Worm (Caenorhabditis elegans) whole organism, early embryonic: Measurements from ENCODE around the gene T01H10.11.

ENCODE experiments used
- B0310.2 ChIP-seq: sonication (generic microtip); optimal IDR thresholded peaks from 2 replicates; lab custom pipeline; 2016; ENCODE audit warnings: mild to moderate bottlenecking, missing genetic modification characterization, missing compliant biosample characterization
- F13C5.2 ChIP-seq: sonication (generic microtip); optimal IDR thresholded peaks from 2 replicates; lab custom pipeline; 2017; ENCODE audit warnings: mild to moderate bottlenecking, missing genetic modification characterization, inconsistent platforms, missing compliant biosample characterization
- aly-1 ChIP-seq: sonication (generic microtip); optimal IDR thresholded peaks from 2 replicates; lab custom pipeline; 2016; ENCODE audit warnings: missing genetic modification characterization, missing compliant biosample characterization
- ama-1 ChIP-seq: fragments of 150-350 bp; optimal IDR thresholded peaks from 2 replicates; lab custom pipeline; 2014
- ceh-13 ChIP-seq: fragments of 200-800 bp; sonication (Bioruptor generic); optimal IDR thresholded peaks from 2 replicates; lab custom pipeline; 2018; ENCODE audit warnings: mild to moderate bottlenecking, missing genetic modification characterization, missing compliant biosample characterization
- ceh-36 ChIP-seq: sonication (generic microtip); optimal IDR thresholded peaks from 2 replicates; lab custom pipeline; 2016; ENCODE audit warnings: missing genetic modification characterization, inconsistent platforms, missing compliant biosample characterization
- ets-7 ChIP-seq: sonication (generic microtip); optimal IDR thresholded peaks from 2 replicates; lab custom pipeline; 2016; ENCODE audit warnings: missing genotype, missing genetic modification characterization, missing compliant biosample characterization
- flt-1 ChIP-seq: fragments of 200-800 bp; sonication (Bioruptor generic); IDR thresholded peaks from 2 replicates; pipeline ENCODE4 v1.3.6; 2022; ENCODE audit warnings: missing genetic modification characterization, missing compliant biosample characterization
- hmbx-1 ChIP-seq: sonication (generic microtip); optimal IDR thresholded peaks from 2 replicates; lab custom pipeline; 2016; ENCODE audit warnings: mild to moderate bottlenecking, missing genetic modification characterization, missing compliant biosample characterization
- hmg-4 ChIP-seq: fragments of 200-800 bp; sonication (Bioruptor generic); optimal IDR thresholded peaks from 2 replicates; lab custom pipeline; 2018; ENCODE audit warnings: mild to moderate bottlenecking, missing genetic modification characterization, missing compliant biosample characterization
- hnd-1 ChIP-seq: sonication (generic microtip); optimal IDR thresholded peaks from 2 replicates; lab custom pipeline; 2016; ENCODE audit warnings: missing genetic modification characterization, missing compliant biosample characterization
- pes-1 ChIP-seq: fragments of 200-800 bp; sonication (Bioruptor generic); IDR thresholded peaks from 2 replicates; pipeline ENCODE4 v1.3.6; 2022; ENCODE audit warnings: missing genetic modification reagents, missing genetic modification characterization, missing compliant biosample characterization
- scrt-1 ChIP-seq: fragments of 200-800 bp; sonication (Bioruptor generic); IDR thresholded peaks from 2 replicates; pipeline ENCODE4 v1.3.6; 2022; ENCODE audit warnings: missing genetic modification characterization, missing compliant biosample characterization
- sea-1 ChIP-seq: fragments of 200-800 bp; sonication (Bioruptor generic); conservative IDR thresholded peaks from 2 replicates; pipeline ENCODE4 v1.3.6; 2022; ENCODE audit warnings: missing genetic modification characterization, missing compliant biosample characterization
- tbx-11 ChIP-seq: fragments of 200-800 bp; sonication (Bioruptor generic); IDR thresholded peaks from 2 replicates; pipeline ENCODE4 v1.3.6; 2022; ENCODE audit warnings: missing genetic modification characterization, missing compliant biosample characterization
- tbx-37 ChIP-seq: fragments of 200-800 bp; sonication (Bioruptor generic); conservative IDR thresholded peaks from 2 replicates; pipeline ENCODE4 v1.3.6; 2022; ENCODE audit warnings: missing genetic modification reagents, missing genetic modification characterization, missing compliant biosample characterization
- tra-4 ChIP-seq: sonication (generic microtip); optimal IDR thresholded peaks from 2 replicates; lab custom pipeline; 2017; ENCODE audit warnings: missing genetic modification characterization, missing compliant biosample characterization

T01H10.11 gene

DNA sequence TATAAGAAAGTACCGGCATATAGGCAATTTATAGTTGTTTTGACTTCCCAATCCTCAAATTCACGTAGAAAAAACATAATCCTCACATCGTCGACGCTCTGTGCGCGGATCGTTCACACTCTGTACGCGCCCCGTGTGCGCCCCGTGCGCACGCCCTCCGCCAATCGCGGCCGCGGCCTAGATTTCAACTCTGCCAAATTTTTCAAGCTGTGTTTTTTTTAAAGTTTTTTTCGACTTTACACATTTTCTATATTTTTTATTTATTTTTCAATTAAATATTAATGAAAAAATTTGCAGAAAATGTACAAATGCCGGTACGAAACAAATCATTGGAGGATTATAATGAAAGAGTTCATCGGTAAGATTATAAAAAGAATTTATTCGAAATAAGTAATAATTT, at the start of gene T01H10.11:
Gene T01H10.11 (plus strand): TSS at position 301 of the 400 bp plus-strand sequence.
- TF ChIP-seq tra-4 = no peak
- TF ChIP-seq flt-1 (GFP tag; lab: Robert Waterston, UW) = no peak
- no peak for TF ChIP-seq sea-1 (GFP tag; lab: Robert Waterston, UW)
- TF ChIP-seq aly-1 (tag; lab: Kevin White, UChicago) = no peak
- TF ChIP-seq ceh-13 (GFP tag; lab: Kevin White, UChicago) = no peak
- TF ChIP-seq pes-1 (GFP tag; lab: Robert Waterston, UW) = no peak
- TF ChIP-seq tbx-11 (GFP tag; lab: Robert Waterston, UW) = no peak
- TF ChIP-seq scrt-1 (GFP tag; lab: Robert Waterston, UW) = no peak
- no peak for TF ChIP-seq hmbx-1 (tag; lab: Kevin White, UChicago)
- TF ChIP-seq ama-1 = no peak
- TF ChIP-seq ets-7 = no peak
- TF ChIP-seq F13C5.2 (tag; lab: Kevin White, UChicago) = no peak

DNA sequence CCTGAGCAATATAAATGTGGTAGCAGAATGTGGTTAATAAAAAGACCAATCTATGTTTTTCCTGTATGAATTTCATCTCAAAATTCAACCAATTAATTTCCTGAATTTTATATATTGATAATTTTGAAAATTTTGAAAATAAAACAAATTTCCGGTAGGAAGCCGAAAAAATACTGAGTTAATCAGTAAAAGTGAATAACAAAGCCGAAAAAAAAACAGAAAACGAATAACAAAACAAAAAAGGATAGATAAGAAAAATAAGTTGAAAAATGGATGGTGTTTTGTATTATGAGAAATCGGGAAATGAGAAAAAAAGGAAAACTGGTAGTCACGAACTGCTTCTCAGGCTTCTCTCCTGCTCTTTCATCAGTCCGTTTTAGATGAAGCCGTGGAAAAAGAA, 49.5 kb upstream of the T01H10.11 start, which contains the start of gene tmem-145:
Gene tmem-145 (minus strand): TSS at position 101 of the 400 bp plus-strand sequence.
- no peak for TF ChIP-seq B0310.2 (tag; lab: Kevin White, UChicago)

DNA sequence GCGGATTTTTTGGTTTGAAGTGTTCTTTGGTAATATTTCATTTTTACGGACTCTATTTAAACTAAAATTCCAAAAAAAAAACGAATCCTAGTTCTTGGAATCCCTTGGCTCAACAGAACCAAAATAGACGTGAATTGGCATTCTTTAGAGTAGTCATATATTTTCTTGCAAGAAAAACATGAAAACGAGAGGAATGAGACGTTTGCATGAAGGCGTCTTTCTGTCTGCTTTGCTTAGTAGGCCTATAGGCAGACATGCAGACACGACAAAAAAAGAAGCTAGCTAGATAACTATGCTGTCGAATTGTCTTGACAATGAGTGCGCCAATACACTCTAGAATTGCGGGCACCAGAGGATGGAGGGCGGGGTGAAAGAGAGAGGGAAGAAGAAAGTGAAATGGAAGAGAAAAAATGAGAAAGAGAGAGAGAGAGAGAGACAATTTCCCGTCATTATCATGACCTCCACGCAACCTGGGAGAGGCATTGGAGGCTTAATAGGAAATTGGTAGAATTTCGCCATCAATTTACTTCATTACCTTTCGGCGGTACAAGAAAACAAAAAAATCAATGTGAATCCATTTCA, 42.6 kb upstream of the T01H10.11 start:
- TF ChIP-seq tra-4 = no peak
- no peak for TF ChIP-seq pes-1 (GFP tag; lab: Robert Waterston, UW)
- no peak for TF ChIP-seq sea-1 (GFP tag; lab: Robert Waterston, UW)
- TF ChIP-seq tbx-37 = no peak
- TF ChIP-seq aly-1 (tag; lab: Kevin White, UChicago) = no peak
- TF ChIP-seq hmg-4 (GFP tag; lab: Kevin White, UChicago) = no peak

DNA sequence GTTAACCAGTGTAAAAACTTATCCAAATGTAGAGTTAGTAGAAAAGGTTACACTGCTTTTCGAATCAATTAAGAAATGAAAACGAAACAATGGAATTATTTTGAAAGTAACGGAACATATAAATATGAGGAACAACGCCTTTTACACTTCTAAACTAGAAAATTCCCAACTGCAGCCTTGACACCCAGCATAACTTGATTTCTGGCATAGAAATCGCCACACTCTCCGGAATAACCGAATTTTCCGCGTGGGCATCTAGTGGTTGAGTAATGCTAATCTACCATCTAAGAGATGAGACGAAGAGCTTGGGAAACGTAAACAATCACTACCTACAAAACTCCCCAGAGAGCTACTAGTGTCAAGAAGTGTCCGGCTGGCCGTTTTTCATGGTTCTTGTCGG, 42.0 kb upstream of the T01H10.11 start:
- TF ChIP-seq aly-1 (tag; lab: Kevin White, UChicago) = no peak
- TF ChIP-seq F13C5.2 (tag; lab: Kevin White, UChicago) = no peak
- no peak for TF ChIP-seq tbx-37
- TF ChIP-seq ceh-36 (tag; lab: Kevin White, UChicago) = no peak
- no peak for TF ChIP-seq ama-1
- TF ChIP-seq flt-1 (GFP tag; lab: Robert Waterston, UW) = no peak
- no peak for TF ChIP-seq hmbx-1 (tag; lab: Kevin White, UChicago)

DNA sequence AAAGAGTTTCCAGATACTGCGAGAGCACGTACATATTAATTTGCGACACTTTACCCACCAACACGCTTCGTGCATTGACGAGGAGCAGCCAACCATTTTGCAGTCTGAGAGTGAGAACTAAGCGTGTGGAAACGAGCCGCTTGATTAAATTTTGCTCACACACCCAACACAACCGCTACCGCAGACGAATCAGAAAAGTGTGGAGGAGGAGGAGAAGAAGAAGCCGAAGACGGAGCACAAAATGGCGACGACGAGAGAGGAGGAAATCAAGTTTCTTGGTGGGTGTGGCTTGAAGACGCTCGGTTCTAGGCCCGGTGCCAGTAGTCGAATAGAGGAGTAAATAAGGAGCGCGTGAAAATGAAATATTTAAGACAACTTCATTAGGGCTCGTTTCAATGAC, 40.4 kb upstream of the T01H10.11 start:
- TF ChIP-seq tbx-11 (GFP tag; lab: Robert Waterston, UW) = no peak
- no peak for TF ChIP-seq tbx-37
- TF ChIP-seq hnd-1 (tag; lab: Kevin White, UChicago) = no peak
- TF ChIP-seq flt-1 (GFP tag; lab: Robert Waterston, UW) = no peak

DNA sequence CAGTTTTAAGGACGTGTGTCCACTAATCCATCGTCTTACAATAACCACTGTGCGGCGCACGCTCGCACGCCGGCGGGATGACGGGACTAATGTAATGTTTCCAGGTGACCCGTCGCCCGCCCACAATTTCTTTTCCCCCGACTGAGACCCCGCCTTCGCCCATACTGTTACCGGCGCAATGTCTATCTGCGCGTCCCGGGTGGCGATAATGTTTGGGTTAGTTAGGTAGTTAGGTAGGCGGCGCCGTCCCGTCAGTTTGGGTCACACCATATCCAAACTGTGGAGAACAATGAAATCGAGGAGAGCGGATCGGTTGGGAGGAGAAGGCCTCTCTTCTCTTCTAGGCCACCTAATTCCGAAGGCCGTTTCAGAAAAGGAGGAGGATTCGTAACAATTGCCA, 37.0 kb upstream of the T01H10.11 start:
- TF ChIP-seq sea-1 (GFP tag; lab: Robert Waterston, UW) = no peak
- TF ChIP-seq hmg-4 (GFP tag; lab: Kevin White, UChicago) = peak; percentile 27
- peak; percentile 26 for TF ChIP-seq ceh-36 (tag; lab: Kevin White, UChicago)
- no peak for TF ChIP-seq tbx-11 (GFP tag; lab: Robert Waterston, UW)
- peak; percentile 1 for TF ChIP-seq aly-1 (tag; lab: Kevin White, UChicago)

DNA sequence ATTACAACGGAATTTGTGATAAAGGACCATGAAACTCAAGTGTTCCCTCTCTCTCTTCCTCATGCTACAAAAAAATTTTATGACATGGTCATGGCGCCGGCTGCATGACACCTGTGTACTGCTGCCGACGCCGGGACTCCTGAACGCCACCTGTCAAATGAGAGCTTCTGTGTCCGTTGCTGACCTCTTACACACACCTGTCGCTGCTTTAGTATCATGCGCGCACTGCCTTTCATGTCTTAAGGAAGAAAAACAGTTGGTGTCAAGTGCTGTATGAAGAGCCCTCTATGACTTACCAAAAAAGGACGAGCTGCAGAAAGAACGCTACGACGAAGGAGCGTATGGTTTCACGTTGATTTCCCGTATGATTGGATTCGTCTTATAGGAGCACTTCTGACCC, 30.6 kb upstream of the T01H10.11 start:
- no peak for TF ChIP-seq scrt-1 (GFP tag; lab: Robert Waterston, UW)
- no peak for TF ChIP-seq F13C5.2 (tag; lab: Kevin White, UChicago)
- no peak for TF ChIP-seq tra-4
- no peak for TF ChIP-seq ceh-36 (tag; lab: Kevin White, UChicago)
- TF ChIP-seq tbx-37 = no peak
- no peak for TF ChIP-seq pes-1 (GFP tag; lab: Robert Waterston, UW)
- no peak for TF ChIP-seq hmbx-1 (tag; lab: Kevin White, UChicago)
- TF ChIP-seq B0310.2 (tag; lab: Kevin White, UChicago) = no peak
- no peak for TF ChIP-seq hnd-1 (tag; lab: Kevin White, UChicago)
- no peak for TF ChIP-seq tbx-11 (GFP tag; lab: Robert Waterston, UW)
- TF ChIP-seq flt-1 (GFP tag; lab: Robert Waterston, UW) = no peak
- TF ChIP-seq hmg-4 (GFP tag; lab: Kevin White, UChicago) = no peak
- no peak for TF ChIP-seq ama-1
- no peak for TF ChIP-seq ceh-13 (GFP tag; lab: Kevin White, UChicago)
- no peak for TF ChIP-seq sea-1 (GFP tag; lab: Robert Waterston, UW)
- no peak for TF ChIP-seq ets-7
- TF ChIP-seq aly-1 (tag; lab: Kevin White, UChicago) = no peak

DNA sequence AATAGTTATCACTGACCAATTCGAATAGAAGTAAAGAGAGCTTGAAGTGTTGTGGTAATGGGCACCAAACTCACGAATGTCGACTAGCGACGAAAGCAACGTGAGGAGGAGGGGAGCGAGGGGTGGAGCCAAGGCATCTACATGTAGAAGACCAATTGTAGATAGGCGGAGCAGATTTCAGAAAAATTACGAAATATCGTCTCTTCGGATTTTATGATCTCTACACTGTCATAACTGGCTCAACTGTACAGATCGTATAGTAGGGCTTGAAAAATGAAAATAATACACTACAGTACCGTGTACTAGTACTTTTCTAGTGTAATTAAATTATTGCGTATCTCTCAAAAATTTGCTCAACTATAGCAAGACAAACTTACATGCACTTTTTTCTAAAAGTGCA, 30.2 kb upstream of the T01H10.11 start, which contains the start of gene W03G11.4:
Gene W03G11.4 (minus strand): TSS at position 101 of the 400 bp plus-strand sequence.
- TF ChIP-seq ets-7 = no peak
- TF ChIP-seq ama-1 = no peak

DNA sequence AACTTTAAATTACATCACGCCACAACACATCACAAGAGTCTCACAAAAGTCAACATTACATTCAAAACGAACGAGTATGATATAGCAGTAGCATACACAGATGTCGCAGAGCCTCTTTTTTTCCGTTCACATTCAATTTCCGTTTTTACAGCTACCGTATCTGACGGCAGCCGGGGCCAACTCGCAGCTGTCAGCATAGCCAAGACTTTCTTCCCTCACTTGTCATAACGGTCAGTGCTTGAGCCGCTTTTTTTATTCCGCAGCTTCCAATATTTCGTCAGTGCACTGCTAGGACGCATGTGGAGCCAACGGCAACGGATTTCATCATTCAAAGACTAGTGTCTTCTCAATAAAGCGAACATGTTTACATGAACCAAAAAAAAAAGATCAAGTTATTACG, 29.3 kb upstream of the T01H10.11 start:
- TF ChIP-seq ceh-36 (tag; lab: Kevin White, UChicago) = no peak
- no peak for TF ChIP-seq hnd-1 (tag; lab: Kevin White, UChicago)
- TF ChIP-seq aly-1 (tag; lab: Kevin White, UChicago) = no peak
- no peak for TF ChIP-seq tbx-11 (GFP tag; lab: Robert Waterston, UW)
- no peak for TF ChIP-seq pes-1 (GFP tag; lab: Robert Waterston, UW)
- no peak for TF ChIP-seq tra-4
- no peak for TF ChIP-seq ama-1
- TF ChIP-seq tbx-37 = no peak
